Worm (Caenorhabditis elegans) whole organism, L1 larva: ENCODE measurements around the gene W03C9.1.

Source experiments
- C16A3.4 ChIP-seq: fragments of 150-350 bp; optimal IDR thresholded peaks from 2 replicates; lab custom pipeline; 2014; ENCODE audit warnings: missing biosample characterization, missing genetic modification characterization
- F16B12.6 ChIP-seq: fragments of 150-350 bp; optimal IDR thresholded peaks from 2 replicates; lab custom pipeline; 2014; ENCODE audit warnings: missing biosample characterization, missing genetic modification characterization
- alr-1 ChIP-seq: fragments of 200-800 bp; sonication (Bioruptor generic); optimal IDR thresholded peaks from 2 replicates; lab custom pipeline; 2018; ENCODE audit warnings: borderline replicate concordance, mild to moderate bottlenecking, missing genetic modification characterization, missing compliant biosample characterization
- blmp-1 ChIP-seq: fragments of 150-350 bp; optimal IDR thresholded peaks from 2 replicates; lab custom pipeline; 2014; ENCODE audit warnings: missing biosample characterization, missing genetic modification characterization
- ceh-8 ChIP-seq: fragments of 200-800 bp; sonication (Bioruptor generic); optimal IDR thresholded peaks from 2 replicates; lab custom pipeline; 2018; ENCODE audit warnings: mild to moderate bottlenecking, missing genetic modification characterization, moderate library complexity, missing compliant biosample characterization
- ceh-90 ChIP-seq: sonication (generic microtip); optimal IDR thresholded peaks from 2 replicates; lab custom pipeline; 2016; ENCODE audit warnings: missing genetic modification characterization, missing compliant biosample characterization
- ces-1 ChIP-seq: fragments of 150-350 bp; optimal IDR thresholded peaks from 2 replicates; lab custom pipeline; 2014; ENCODE audit warnings: missing biosample characterization, missing genetic modification reagents, missing genetic modification characterization
- dsc-1 ChIP-seq: sonication (generic microtip); optimal IDR thresholded peaks from 2 replicates; lab custom pipeline; 2016; ENCODE audit warnings: mild to moderate bottlenecking, missing genetic modification characterization, missing compliant biosample characterization
- egl-13 ChIP-seq: sonication (generic microtip); optimal IDR thresholded peaks from 2 replicates; lab custom pipeline; 2016; ENCODE audit warnings: missing genotype, missing genetic modification reagents, missing genetic modification characterization, missing compliant biosample characterization
- elt-2 ChIP-seq: sonication (generic microtip); optimal IDR thresholded peaks from 2 replicates; lab custom pipeline; 2016; ENCODE audit warnings: missing genetic modification characterization, mild to moderate bottlenecking, inconsistent platforms, missing compliant biosample characterization, missing genetic modification reagents
- elt-3 ChIP-seq, 6 experiments: fragments of 150-350 bp in 1 of 6; sonication (generic microtip); optimal IDR thresholded peaks; 2 replicates each; lab custom pipeline; 2017 to 2018; ENCODE audit warnings: missing biosample characterization in 6 of 6, missing genetic modification characterization in 6 of 6, inconsistent platforms in 1 of 6
- ets-5 ChIP-seq: fragments of 200-800 bp; sonication (Bioruptor generic); IDR thresholded peaks from 2 replicates; pipeline ENCODE4 v1.3.6; 2022; ENCODE audit warnings: missing genetic modification characterization, missing compliant biosample characterization
- fkh-10 ChIP-seq: sonication (generic microtip); optimal IDR thresholded peaks from 2 replicates; lab custom pipeline; 2017; ENCODE audit warnings: missing biosample characterization, missing genetic modification reagents, missing genetic modification characterization
- grh-1 ChIP-seq: fragments of 200-800 bp; sonication (Bioruptor generic); IDR thresholded peaks from 2 replicates; pipeline ENCODE4 v1.3.6; 2022; ENCODE audit warnings: missing genetic modification reagents, missing genetic modification characterization, missing compliant biosample characterization
- hlh-4 ChIP-seq: sonication (generic microtip); optimal IDR thresholded peaks from 2 replicates; lab custom pipeline; 2016; ENCODE audit warnings: mild to moderate bottlenecking, missing genetic modification characterization, missing compliant biosample characterization
- hpl-2 ChIP-seq: fragments of 150-350 bp; optimal IDR thresholded peaks from 2 replicates; lab custom pipeline; 2014; ENCODE audit warnings: missing biosample characterization, missing genetic modification reagents, missing genetic modification characterization
- irx-1 ChIP-seq: sonication (generic microtip); optimal IDR thresholded peaks from 2 replicates; lab custom pipeline; 2016; ENCODE audit warnings: missing genetic modification characterization, missing compliant biosample characterization
- isw-1 ChIP-seq: fragments of 200-800 bp; sonication (Bioruptor generic); IDR thresholded peaks from 2 replicates; pipeline ENCODE4 v1.3.6; 2022; ENCODE audit warnings: missing genetic modification characterization, missing compliant biosample characterization
- jun-1 ChIP-seq: fragments of 150-350 bp; optimal IDR thresholded peaks from 2 replicates; lab custom pipeline; 2014; ENCODE audit warnings: missing biosample characterization, missing genetic modification reagents, missing genetic modification characterization
- lin-35 ChIP-seq, 2 experiments: fragments of 150-350 bp; optimal IDR thresholded peaks; 2 replicates each; lab custom pipeline; 2014; ENCODE audit warnings: missing biosample characterization in 2 of 2, missing genetic modification characterization in 2 of 2, missing genetic modification reagents in 2 of 2
- lir-3 ChIP-seq: sonication (generic microtip); optimal IDR thresholded peaks from 2 replicates; lab custom pipeline; 2016; ENCODE audit warnings: mild to moderate bottlenecking, missing genetic modification characterization, moderate library complexity, missing compliant biosample characterization; ENCODE audit not compliant: poor library complexity
- mab-9 ChIP-seq: fragments of 200-800 bp; sonication (Bioruptor generic); IDR thresholded peaks from 2 replicates; pipeline ENCODE4 v1.3.6; 2022; ENCODE audit warnings: missing genetic modification reagents, missing genetic modification characterization, missing compliant biosample characterization
- mep-1 ChIP-seq: fragments of 150-350 bp; optimal IDR thresholded peaks from 2 replicates; lab custom pipeline; 2014; ENCODE audit warnings: missing biosample characterization, missing genetic modification characterization
- nhr-11 ChIP-seq: fragments of 150-350 bp; optimal IDR thresholded peaks from 2 replicates; lab custom pipeline; 2014; ENCODE audit warnings: missing biosample characterization, missing genetic modification characterization
- nhr-12 ChIP-seq: sonication (generic microtip); optimal IDR thresholded peaks from 2 replicates; lab custom pipeline; 2017; ENCODE audit warnings: missing biosample characterization, missing genetic modification characterization
- nhr-19 ChIP-seq: fragments of 200-800 bp; sonication (Bioruptor generic); conservative IDR thresholded peaks from 2 replicates; pipeline ENCODE4 v1.3.6; 2022; ENCODE audit warnings: missing genetic modification characterization, missing compliant biosample characterization
- nhr-237 ChIP-seq: fragments of 150-350 bp; optimal IDR thresholded peaks from 2 replicates; lab custom pipeline; 2014; ENCODE audit warnings: missing biosample characterization, missing genetic modification characterization
- nhr-84 ChIP-seq: sonication (generic microtip); optimal IDR thresholded peaks from 2 replicates; lab custom pipeline; 2017; ENCODE audit warnings: missing biosample characterization, missing genetic modification characterization
- nhr-85 ChIP-seq: sonication (generic microtip); peaks from one replicate; lab custom pipeline; 2016; ENCODE audit warnings: missing genetic modification characterization, inconsistent platforms, missing compliant biosample characterization
- pag-3 ChIP-seq: sonication (generic microtip); optimal IDR thresholded peaks from 2 replicates; lab custom pipeline; 2017; ENCODE audit warnings: missing genetic modification characterization, mild to moderate bottlenecking, missing compliant biosample characterization, antibody characterized with exemption, borderline replicate concordance; ENCODE audit not compliant: insufficient read depth
- pax-3 ChIP-seq: fragments of 200-800 bp; sonication (Bioruptor generic); optimal IDR thresholded peaks from 2 replicates; lab custom pipeline; 2018; ENCODE audit warnings: mild to moderate bottlenecking, missing genetic modification characterization, moderate library complexity, missing compliant biosample characterization
- skn-1 ChIP-seq: fragments of 150-350 bp; optimal IDR thresholded peaks from 2 replicates; lab custom pipeline; 2014; ENCODE audit warnings: missing biosample characterization, missing genetic modification characterization
- snu-23 ChIP-seq: sonication (generic microtip); optimal IDR thresholded peaks from 2 replicates; lab custom pipeline; 2016; ENCODE audit warnings: missing genetic modification characterization, missing compliant biosample characterization
- sox-4 ChIP-seq: sonication (generic microtip); optimal IDR thresholded peaks from 2 replicates; lab custom pipeline; 2016; ENCODE audit warnings: missing genetic modification characterization, missing compliant biosample characterization
- tbx-2 ChIP-seq: sonication (generic microtip); optimal IDR thresholded peaks from 2 replicates; lab custom pipeline; 2016; ENCODE audit warnings: missing genetic modification characterization, missing compliant biosample characterization
- tlp-1 ChIP-seq: fragments of 150-350 bp; optimal IDR thresholded peaks from 2 replicates; lab custom pipeline; 2014; ENCODE audit warnings: missing biosample characterization, missing genetic modification characterization
- unc-130 ChIP-seq: fragments of 150-350 bp; optimal IDR thresholded peaks from 2 replicates; lab custom pipeline; 2017; ENCODE audit warnings: missing biosample characterization, missing genetic modification characterization, inconsistent platforms
- unc-62 ChIP-seq: fragments of 150-350 bp; optimal IDR thresholded peaks from 2 replicates; lab custom pipeline; 2014; ENCODE audit warnings: missing biosample characterization, missing genetic modification reagents, missing genetic modification characterization
- unc-86 ChIP-seq: sonication (generic microtip); optimal IDR thresholded peaks from 2 replicates; lab custom pipeline; 2016; ENCODE audit warnings: missing genetic modification characterization, missing compliant biosample characterization
- unc-98 ChIP-seq: fragments of 200-800 bp; sonication (Bioruptor generic); IDR thresholded peaks from 2 replicates; pipeline ENCODE4 v1.3.6; 2022; ENCODE audit warnings: missing genetic modification characterization, missing compliant biosample characterization
- vab-15 ChIP-seq: sonication (generic microtip); optimal IDR thresholded peaks from 2 replicates; lab custom pipeline; 2017; ENCODE audit warnings: missing genotype, mild to moderate bottlenecking, missing genetic modification characterization, missing compliant biosample characterization

W03C9.1 gene

DNA sequence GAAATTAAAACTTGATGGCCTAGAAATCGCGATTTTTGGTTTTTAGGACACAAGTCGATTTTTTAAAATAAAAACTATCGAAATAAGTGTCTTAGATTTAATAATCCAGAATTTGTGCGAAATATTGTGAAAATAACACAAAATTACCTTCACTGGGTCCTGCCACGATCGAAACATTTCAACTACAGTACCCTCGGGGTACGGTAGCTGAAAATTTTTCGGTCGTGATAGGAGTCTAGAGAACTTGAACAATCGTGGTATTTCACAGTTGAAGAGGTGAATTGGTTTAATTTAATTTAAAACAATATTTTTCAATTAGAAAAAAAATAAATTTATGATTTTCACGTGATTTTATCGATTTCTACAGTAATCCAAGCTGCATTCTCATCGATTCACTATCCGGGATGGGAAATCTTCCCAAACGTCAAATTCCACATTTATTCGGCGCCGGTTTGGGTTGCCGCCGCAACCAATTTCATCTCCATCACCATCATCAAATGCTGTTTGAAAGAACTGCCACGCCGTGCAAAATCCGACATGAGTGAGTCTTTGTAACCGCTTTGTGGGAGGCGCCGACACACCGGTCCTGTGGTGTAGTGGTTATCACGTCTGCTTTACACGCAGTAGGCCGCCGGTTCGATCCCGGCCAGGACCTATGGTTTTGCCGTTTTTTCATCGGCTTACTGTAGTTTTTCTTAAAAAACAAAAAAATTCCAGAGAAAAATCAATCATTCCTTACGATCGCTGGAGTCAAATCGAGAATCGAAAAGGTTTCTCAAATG is 2.9 kb downstream of the W03C9.1 start (continued):
- TF ChIP-seq isw-1 (GFP tag; lab: Robert Waterston, UW) (peak; percentile 22; the same call in 1 of the 2 replicates), F16B12.6 (no peak), elt-3 (tag; optimal IDR thresholded peaks at IDR 0.05; lab: Kevin White, UChicago) (peak in 1 of 6 experiments; percentile 34), alr-1 (tag; lab: Kevin White, UChicago) (no peak), ceh-8 (GFP tag; lab: Kevin White, UChicago) (no peak), lin-35 (GFP tag; optimal IDR thresholded peaks at IDR 0.05; lab: Kevin White, UChicago) (peak; percentile 58 to 76), unc-98 (no peak), ets-5 (GFP tag; lab: Robert Waterston, UW) (no peak), nhr-19 (GFP tag; lab: Robert Waterston, UW) (peak; percentile 66), unc-62 (GFP tag; lab: Kevin White, UChicago) (no peak), fkh-10 (GFP tag; lab: Kevin White, UChicago) (peak; percentile 21), skn-1 (tag; lab: Kevin White, UChicago) (peak; percentile 30), vab-15 (tag; lab: Kevin White, UChicago) (peak; percentile 8), hpl-2 (GFP tag; lab: Kevin White, UChicago) (no peak), lir-3 (peak; percentile 36), snu-23 (GFP tag; lab: Kevin White, UChicago) (peak; percentile 87), sox-4 (tag; lab: Kevin White, UChicago) (peak; percentile 4), mab-9 (no peak), nhr-12 (tag; lab: Kevin White, UChicago) (no peak), tbx-2 (tag; lab: Kevin White, UChicago) (peak; percentile 57), jun-1 (tag; lab: Kevin White, UChicago) (peak; percentile 49), pag-3 (tag; lab: Kevin White, UChicago) (no peak), elt-2 (tag; lab: Kevin White, UChicago) (no peak), irx-1 (peak; percentile 59), ceh-90 (tag; lab: Kevin White, UChicago) (no peak), unc-130 (tag; lab: Kevin White, UChicago) (peak; percentile 66), dsc-1 (peak; percentile 70), unc-86 (tag; lab: Kevin White, UChicago) (peak; percentile 47), nhr-11 (tag; lab: Kevin White, UChicago) (no peak), mep-1 (peak; percentile 52), blmp-1 (tag; lab: Kevin White, UChicago) (peak; percentile 20), egl-13 (tag; lab: Kevin White, UChicago) (no peak), pax-3 (no peak), grh-1 (GFP tag; lab: Robert Waterston, UW) (no peak), nhr-84 (tag; lab: Kevin White, UChicago) (no peak), C16A3.4 (tag; lab: Kevin White, UChicago) (peak; percentile 61), nhr-85 (tag; lab: Kevin White, UChicago) (peak; percentile 54)
- TF ChIP-seq, all 84 proteins: peak for 40

DNA sequence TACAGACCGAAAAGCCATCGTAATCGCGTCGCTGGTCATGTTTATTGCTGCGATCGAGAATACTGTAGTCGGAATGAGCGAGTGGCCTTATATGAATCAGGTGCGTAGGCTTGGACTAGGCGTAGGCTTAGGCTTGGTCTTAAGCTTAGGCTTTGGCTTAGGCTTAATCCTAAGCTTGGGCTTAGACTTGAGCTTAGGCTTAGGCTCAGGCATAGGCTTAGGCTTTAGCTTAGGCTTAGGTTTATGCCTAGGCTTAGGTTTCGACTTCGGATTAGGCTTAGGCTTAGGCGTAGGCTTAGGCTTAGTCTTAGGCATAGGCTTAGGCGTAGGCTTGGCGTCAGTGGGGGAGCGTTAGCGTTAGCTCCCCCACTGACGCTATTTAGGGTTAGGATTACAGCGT is 7.1 kb downstream of the W03C9.1 start:
- TF ChIP-seq tlp-1 (tag; lab: Kevin White, UChicago) (no peak), mep-1 (no peak), mab-9 (no peak), nhr-84 (tag; lab: Kevin White, UChicago) (no peak), ces-1 (GFP tag; lab: Kevin White, UChicago) (no peak), nhr-237 (tag; lab: Kevin White, UChicago) (no peak), jun-1 (tag; lab: Kevin White, UChicago) (no peak), hlh-4 (no peak)
